Worm (Caenorhabditis elegans): Measurements from ENCODE around the gene nhr-22.

Gene nhr-22

ce11 chrII:6443710-6444109 lies 5.9 kb downstream of the nhr-22 start, which contains the start of gene K06A1.2 (continued):
- no peak for TF ChIP-seq unc-62 (GFP tag; optimal IDR thresholded peaks at IDR 0.05 in 1 of 2)
- TF ChIP-seq unc-62 (tag; optimal IDR thresholded peaks at IDR 0.05), result no peak
- no peak for TF ChIP-seq gei-8 (GFP tag; optimal IDR thresholded peaks at IDR 0.05)

- TF ChIP-seq madf-5 (GFP tag; IDR thresholded peaks at IDR 0.05) (no peak), lin-1 (GFP tag; IDR thresholded peaks at IDR 0.05) (no peak), nhr-41 (GFP tag; IDR thresholded peaks at IDR 0.05) (no peak), mdt-29 (GFP tag; IDR thresholded peaks at IDR 0.05) (no peak), tra-1 (GFP tag; IDR thresholded peaks at IDR 0.05) (no peak), rbr-2 (tag; optimal IDR thresholded peaks at IDR 0.05) (no peak), ceh-20 (GFP tag; IDR thresholded peaks at IDR 0.05) (no peak), nhr-76 (tag; optimal IDR thresholded peaks at IDR 0.05) (no peak), egl-27 (tag; optimal IDR thresholded peaks at IDR 0.05) (no peak), fkh-10 (GFP tag; optimal IDR thresholded peaks at IDR 0.05) (no peak), spr-1 (tag; optimal IDR thresholded peaks at IDR 0.05) (no peak), hmg-1.1 (GFP tag; IDR thresholded peaks at IDR 0.05) (no peak), hlh-11 (tag; optimal IDR thresholded peaks at IDR 0.05) (no peak), unc-130 (GFP tag; optimal IDR thresholded peaks at IDR 0.05) (no peak), zfp-3 (GFP tag; conservative IDR thresholded peaks at IDR 0.05) (no peak), ctbp-1 (GFP tag; IDR thresholded peaks at IDR 0.05) (no peak), lir-3 (tag; optimal IDR thresholded peaks at IDR 0.05) (no peak), arid-1 (GFP tag; conservative IDR thresholded peaks at IDR 0.05) (no peak), lim-7 (GFP tag; IDR thresholded peaks at IDR 0.05) (no peak), nhr-111 (GFP tag; optimal IDR thresholded peaks at IDR 0.05) (no peak)
Observed at ce11 chrII:6441128-6441527, 8.5 kb downstream of the nhr-22 start, which contains the start of gene cutl-16. cutl-16 (plus strand) TSS chrII:6441428.

DNA sequence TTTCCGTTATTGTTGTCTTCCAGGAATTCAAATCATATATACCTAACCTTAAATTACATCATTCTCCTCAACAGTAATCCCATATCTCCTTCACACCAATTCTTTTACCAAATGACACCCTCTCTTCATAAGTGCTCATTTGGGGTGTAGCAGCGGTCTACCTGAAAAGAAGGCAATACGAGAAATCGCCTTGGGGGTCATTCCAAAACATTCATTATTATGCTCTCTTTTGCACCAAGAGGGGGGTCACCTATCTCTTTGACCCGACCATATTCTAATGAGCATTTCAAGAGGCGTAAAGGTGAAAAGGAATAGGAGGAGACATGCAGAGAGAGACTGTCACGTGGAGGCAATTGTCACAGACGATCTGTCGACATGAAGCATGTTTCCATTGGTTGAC lies 12.7 kb downstream of the nhr-22 start:
- TF ChIP-seq zfp-2 (tag; optimal IDR thresholded peaks at IDR 0.05) (no peak), aha-1 (tag) (peak; percentile 81)

DNA sequence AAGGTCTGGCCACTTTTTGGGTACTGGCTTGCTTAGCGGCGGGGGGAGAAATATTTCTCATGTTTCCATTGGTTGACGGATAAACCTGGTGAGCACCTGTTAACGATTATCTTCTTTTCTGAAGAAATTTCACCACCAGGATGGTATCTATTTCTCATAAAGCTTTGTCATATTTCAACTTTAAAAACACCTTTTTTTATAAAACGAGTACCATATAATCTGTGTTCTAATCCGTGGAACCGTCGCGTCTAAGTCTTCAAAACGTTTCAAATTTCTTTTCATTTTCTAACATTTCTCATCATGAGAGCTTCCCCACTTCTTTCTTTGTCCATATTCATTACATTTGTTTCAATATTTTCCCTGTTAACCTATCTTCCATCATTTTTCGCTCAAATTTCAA lies 23.6 kb downstream of the nhr-22 start, which contains the start of gene col-75:
col-75 (plus strand) TSS at position 301 of the 400 bp plus-strand sequence.
- no peak for TF ChIP-seq hlh-11 (tag; optimal IDR thresholded peaks at IDR 0.05)
- no peak for TF ChIP-seq ceh-28 (tag; optimal IDR thresholded peaks at IDR 0.05)
- no peak for TF ChIP-seq dpl-1 (GFP tag; optimal IDR thresholded peaks at IDR 0.05)
- no peak for TF ChIP-seq set-16 (GFP tag; IDR thresholded peaks at IDR 0.05)
- no peak for TF ChIP-seq daf-12 (tag; optimal IDR thresholded peaks at IDR 0.05)
- TF ChIP-seq attf-4 (tag; optimal IDR thresholded peaks at IDR 0.05), result no peak
- TF ChIP-seq duxl-1 (tag; optimal IDR thresholded peaks at IDR 0.05; ENCODE audit: poor library complexity), result no peak
- TF ChIP-seq snpc-4 (tag; optimal IDR thresholded peaks at IDR 0.05), result no peak
- TF ChIP-seq fkh-10 (GFP tag; optimal IDR thresholded peaks at IDR 0.05), result no peak
- no peak for TF ChIP-seq unc-130 (GFP tag; optimal IDR thresholded peaks at IDR 0.05)
- TF ChIP-seq ama-1 (optimal IDR thresholded peaks at IDR 0.05), result no peak
- TF ChIP-seq vab-7 (GFP tag; IDR thresholded peaks at IDR 0.05), result no peak
- no peak for TF ChIP-seq sdz-12 (GFP tag; optimal IDR thresholded peaks at IDR 0.05)
- TF ChIP-seq nhr-76 (tag; optimal IDR thresholded peaks at IDR 0.05), result no peak
- TF ChIP-seq zip-2 (tag; optimal IDR thresholded peaks at IDR 0.05), result no peak
- no peak for TF ChIP-seq ztf-11 (tag; optimal IDR thresholded peaks at IDR 0.05)
- TF ChIP-seq nhr-77 (tag; optimal IDR thresholded peaks at IDR 0.05), result no peak
- TF ChIP-seq F44E2.7 (GFP tag; IDR thresholded peaks at IDR 0.05), result no peak

All from whole organism, L4 larva.